Fruit fly (Drosophila melanogaster): Measurements from ENCODE around the gene CG3556.
A peak's percentile ranks its signal among the peaks of the same experiment; 100 is the strongest.

- TF ChIP-seq usp (GFP tag; optimal IDR thresholded peaks at IDR 0.05), result no peak
- no peak for TF ChIP-seq dsf (GFP tag; optimal IDR thresholded peaks at IDR 0.05; ENCODE audit: borderline replicate concordance)
- TF ChIP-seq sv (GFP tag; optimal IDR thresholded peaks at IDR 0.05), result no peak
- peak; percentile 37 for TF ChIP-seq br (GFP tag; optimal IDR thresholded peaks at IDR 0.05)
- peak; percentile 31 for TF ChIP-seq ey (GFP tag; optimal IDR thresholded peaks at IDR 0.05)
- no peak for TF ChIP-seq dmrt93B (GFP tag; optimal IDR thresholded peaks at IDR 0.05)
- TF ChIP-seq OdsH (GFP tag; optimal IDR thresholded peaks at IDR 0.05), result peak; percentile 5
These were observed 24.0 kb downstream of the CG3556 start, which contains the start of gene CG11444 for dm6 chrX:4553999-4554398.

Measured in whole organism, wandering third instar larva.